Fruit fly (Drosophila melanogaster): ENCODE results near the gene D1.

dm6 chr3R:9214235-9214634 lies 26.2 kb downstream of the D1 start:
- TF ChIP-seq CG12605 (GFP tag; IDR thresholded peaks at IDR 0.05) (no peak), CG17806 (tag; optimal IDR thresholded peaks at IDR 0.05) (no peak)
